Fruit fly (Drosophila melanogaster): ENCODE results near the gene CG7130.

Gene CG7130

dm6 chr3L:22065694-22066093, 9.9 kb downstream of the CG7130 start, which contains the start of gene CG14561 (continued):
- peak; percentile 86 for TF ChIP-seq Med (GFP tag)
- peak; percentile 96 for TF ChIP-seq Opbp (GFP tag; IDR thresholded peaks at IDR 0.05; ENCODE audit: partially characterized antibody)
- TF ChIP-seq Dbx (GFP tag; IDR thresholded peaks at IDR 0.05) = 0 out of 3 replicates have a peak, but pooled peaks have one; percentile 29
- peak; percentile 13 for TF ChIP-seq B-H2 (GFP tag; optimal IDR thresholded peaks at IDR 0.05)
- TF ChIP-seq bigmax (GFP tag; optimal IDR thresholded peaks at IDR 0.05) = peak; percentile 56
- peak; percentile 93 for TF ChIP-seq sna (GFP tag; IDR thresholded peaks at IDR 0.05; ENCODE audit: partially characterized antibody)
- TF ChIP-seq unc-4 (GFP tag; IDR thresholded peaks at IDR 0.05; ENCODE audit: partially characterized antibody) = peak; percentile 90
- peak; percentile 94 for TF ChIP-seq Dll (GFP tag; IDR thresholded peaks at IDR 0.05; ENCODE audit: partially characterized antibody)
- TF ChIP-seq tna (GFP tag; IDR thresholded peaks at IDR 0.05; ENCODE audit: partially characterized antibody) = peak; percentile 89
- TF ChIP-seq lola (GFP tag; optimal IDR thresholded peaks at IDR 0.05) = peak in 1 of 3 experiments; percentile 10
- TF ChIP-seq chif (GFP tag; optimal IDR thresholded peaks at IDR 0.05) = peak in 1 of 2 experiments; percentile 39
- no peak for TF ChIP-seq Hand (GFP tag; optimal IDR thresholded peaks at IDR 0.05)
- TF ChIP-seq esg (GFP tag; conservative IDR thresholded peaks at IDR 0.05) = no peak
- peak; percentile 10 for TF ChIP-seq pfk (GFP tag; optimal IDR thresholded peaks at IDR 0.05)
- TF ChIP-seq tx (GFP tag; optimal IDR thresholded peaks at IDR 0.05) = no peak
- peak; percentile 1 for TF ChIP-seq CG33557 (GFP tag; optimal IDR thresholded peaks at IDR 0.05)
- no peak for TF ChIP-seq Atf6 (GFP tag; IDR thresholded peaks at IDR 0.05)
- peak; percentile 17 for TF ChIP-seq nmo (GFP tag; optimal IDR thresholded peaks at IDR 0.05)
- peak; percentile 10 for TF ChIP-seq CG3838 (GFP tag; optimal IDR thresholded peaks at IDR 0.05)
- TF ChIP-seq dmrt11E (tag; optimal IDR thresholded peaks at IDR 0.05) = no peak
- TF ChIP-seq CG1603 (tag; optimal IDR thresholded peaks at IDR 0.05) = peak; percentile 85
- no peak for TF ChIP-seq Dip3 (GFP tag; optimal IDR thresholded peaks at IDR 0.05)
- peak in 1 of 2 experiments; percentile 24 for TF ChIP-seq dpn (GFP tag; optimal IDR thresholded peaks at IDR 0.05)
- peak; percentile 22 for TF ChIP-seq bab2 (GFP tag; optimal IDR thresholded peaks at IDR 0.05)
- peak; percentile 12 for TF ChIP-seq grau (tag; optimal IDR thresholded peaks at IDR 0.05)
- peak; percentile 28 for TF ChIP-seq gro (GFP tag; optimal IDR thresholded peaks at IDR 0.05)
- peak; percentile 26 for TF ChIP-seq HLH54F (GFP tag; optimal IDR thresholded peaks at IDR 0.05)
- TF ChIP-seq Meics (GFP tag; optimal IDR thresholded peaks at IDR 0.05) = peak; percentile 81
- peak; percentile 90 for TF ChIP-seq inv (GFP tag; IDR thresholded peaks at IDR 0.05; ENCODE audit: partially characterized antibody)
- TF ChIP-seq mam (GFP tag; optimal IDR thresholded peaks at IDR 0.05) = peak; percentile 40
- TF ChIP-seq vvl (GFP tag; IDR thresholded peaks at IDR 0.05) = peak; percentile 16; the same call in 1 of the 2 replicates
- TF ChIP-seq CG9609 (GFP tag; optimal IDR thresholded peaks at IDR 0.05) = no peak
- TF ChIP-seq CG14014 (GFP tag; IDR thresholded peaks at IDR 0.05) = no peak
- peak; percentile 93 for TF ChIP-seq stwl (tag; optimal IDR thresholded peaks at IDR 0.05)
- peak; percentile 20; the same call in 2 of the 3 replicates for TF ChIP-seq CG11456 (GFP tag; IDR thresholded peaks at IDR 0.05)
- TF ChIP-seq Blimp-1 (GFP tag; optimal IDR thresholded peaks at IDR 0.05) = no peak
- TF ChIP-seq zen (tag; optimal IDR thresholded peaks at IDR 0.05) = peak; percentile 46
- TF ChIP-seq CHES-1-like (GFP tag; optimal IDR thresholded peaks at IDR 0.05) = peak; percentile 4
- peak; percentile 100 for TF ChIP-seq CG2199 (GFP tag; IDR thresholded peaks at IDR 0.05)
- TF ChIP-seq CG11398 (GFP tag; optimal IDR thresholded peaks at IDR 0.05) = no peak
- no peak for TF ChIP-seq CG4424 (GFP tag; optimal IDR thresholded peaks at IDR 0.05)
- TF ChIP-seq Dref (GFP tag; IDR thresholded peaks at IDR 0.05) = peak; percentile 51
- TF ChIP-seq CG43689 (GFP tag; IDR thresholded peaks at IDR 0.05) = no peak
- 0 out of 2 replicates have a peak, but pooled peaks have one; percentile 21 for TF ChIP-seq Ptx1 (GFP tag; IDR thresholded peaks at IDR 0.05)
- TF ChIP-seq CG13894 (tag; optimal IDR thresholded peaks at IDR 0.05) = no peak
- TF ChIP-seq pzg (GFP tag; optimal IDR thresholded peaks at IDR 0.05) = peak; percentile 78
- TF ChIP-seq ab (GFP tag; optimal IDR thresholded peaks at IDR 0.05) = no peak
- TF ChIP-seq danr (GFP tag; IDR thresholded peaks at IDR 0.05) = no peak
- peak; percentile 80 for TF ChIP-seq CG2129 (GFP tag; IDR thresholded peaks at IDR 0.05; ENCODE audit: partially characterized antibody)
- TF ChIP-seq CG4617 (GFP tag; optimal IDR thresholded peaks at IDR 0.05; ENCODE audit: borderline replicate concordance) = peak; percentile 61

Measured in whole organism, embryonic.